Worm (Caenorhabditis elegans) whole organism, young adult: Measurements from ENCODE around the gene sre-40.

ENCODE experiments used
- B0035.1 ChIP-seq: sonication (generic microtip); optimal IDR thresholded peaks from 2 replicates; lab custom pipeline; 2016; ENCODE audit warnings: missing genetic modification characterization, mild to moderate bottlenecking, missing compliant biosample characterization, missing genotype, missing genetic modification reagents
- B0261.1 ChIP-seq: sonication (generic microtip); optimal IDR thresholded peaks from 2 replicates; lab custom pipeline; 2016; ENCODE audit warnings: mild to moderate bottlenecking, missing genetic modification characterization, moderate library complexity, missing compliant biosample characterization
- F23B12.7 ChIP-seq: sonication (generic microtip); optimal IDR thresholded peaks from 2 replicates; lab custom pipeline; 2017; ENCODE audit warnings: missing genetic modification characterization, mild to moderate bottlenecking, missing compliant biosample characterization, antibody characterized with exemption, moderate library complexity; ENCODE audit not compliant: insufficient read depth
- F52B5.7 ChIP-seq: sonication (generic microtip); optimal IDR thresholded peaks from 2 replicates; lab custom pipeline; 2016; ENCODE audit warnings: mild to moderate bottlenecking, missing genetic modification characterization, missing compliant biosample characterization
- F57C9.4 ChIP-seq: sonication (generic microtip); optimal IDR thresholded peaks from 2 replicates; lab custom pipeline; 2017; ENCODE audit warnings: mild to moderate bottlenecking, missing genetic modification characterization, missing compliant biosample characterization
- T07F8.4 ChIP-seq: sonication (generic microtip); optimal IDR thresholded peaks from 2 replicates; lab custom pipeline; 2016; ENCODE audit warnings: mild to moderate bottlenecking, missing genetic modification characterization, moderate library complexity, missing compliant biosample characterization
- aptf-3 ChIP-seq: fragments of 200-800 bp; sonication (Bioruptor generic); IDR thresholded peaks from 2 replicates; pipeline ENCODE4 v1.3.6; 2022; ENCODE audit warnings: missing genetic modification characterization, missing compliant biosample characterization
- atf-7 ChIP-seq: sonication (generic microtip); optimal IDR thresholded peaks from 2 replicates; lab custom pipeline; 2017; ENCODE audit warnings: mild to moderate bottlenecking, missing genetic modification characterization, missing compliant biosample characterization
- bed-2 ChIP-seq: fragments of 200-800 bp; sonication (Bioruptor generic); IDR thresholded peaks from 2 replicates; pipeline ENCODE4 v1.3.6; 2022; ENCODE audit warnings: missing genetic modification reagents, missing genetic modification characterization, missing compliant biosample characterization
- cebp-1 ChIP-seq, 2 experiments: fragments of 200-800 bp in 1 of 2; sonication (Bioruptor generic) in 1 of 2; sonication (generic microtip) in 1 of 2; IDR thresholded peaks in 1 of 2; optimal IDR thresholded peaks in 1 of 2; 2 replicates each; pipeline versions ENCODE4 v1.3.6 to Lab custom; 2017 to 2022; ENCODE audit warnings: missing compliant biosample characterization in 2 of 2, missing genetic modification characterization in 2 of 2, mild to moderate bottlenecking in 1 of 2, missing genetic modification reagents in 1 of 2, moderate library complexity in 1 of 2
- ceh-100 ChIP-seq: fragments of 200-800 bp; sonication (Bioruptor generic); IDR thresholded peaks from 2 replicates; pipeline ENCODE4 v1.3.6; 2022; ENCODE audit warnings: missing genetic modification reagents, missing genetic modification characterization, missing compliant biosample characterization
- ceh-27 ChIP-seq: fragments of 200-800 bp; sonication (Bioruptor generic); optimal IDR thresholded peaks from 2 replicates; lab custom pipeline; 2018; ENCODE audit warnings: mild to moderate bottlenecking, missing genetic modification characterization, moderate library complexity, missing compliant biosample characterization
- ceh-91 ChIP-seq: fragments of 200-800 bp; sonication (Bioruptor generic); IDR thresholded peaks from 2 replicates; pipeline ENCODE4 v1.3.6; 2022; ENCODE audit warnings: missing genetic modification reagents, missing genetic modification characterization, missing compliant biosample characterization
- die-1 ChIP-seq: sonication (generic microtip); optimal IDR thresholded peaks from 2 replicates; lab custom pipeline; 2016; ENCODE audit warnings: missing genotype, mild to moderate bottlenecking, missing genetic modification characterization, missing compliant biosample characterization
- dox-1 ChIP-seq: fragments of 200-800 bp; sonication (Bioruptor generic); IDR thresholded peaks from 2 replicates; pipeline ENCODE4 v1.3.6; 2022; ENCODE audit warnings: missing genetic modification reagents, missing genetic modification characterization, missing compliant biosample characterization
- egl-18 ChIP-seq: fragments of 200-800 bp; sonication (Bioruptor generic); IDR thresholded peaks from 2 replicates; pipeline ENCODE4 v1.3.6; 2022; ENCODE audit warnings: missing genetic modification reagents, missing genetic modification characterization, missing compliant biosample characterization
- egl-44 ChIP-seq: fragments of 200-800 bp; sonication (Bioruptor generic); IDR thresholded peaks from 2 replicates; pipeline ENCODE4 v1.3.6; 2022; ENCODE audit warnings: missing genetic modification reagents, missing genetic modification characterization, missing compliant biosample characterization
- ets-4 ChIP-seq: fragments of 200-800 bp; sonication (Bioruptor generic); optimal IDR thresholded peaks from 2 replicates; lab custom pipeline; 2018; ENCODE audit warnings: mild to moderate bottlenecking, missing genetic modification characterization, missing compliant biosample characterization
- hlh-12 ChIP-seq: sonication (generic microtip); optimal IDR thresholded peaks from 2 replicates; lab custom pipeline; 2016; ENCODE audit warnings: missing genetic modification characterization, missing compliant biosample characterization
- hmg-20 ChIP-seq: fragments of 200-800 bp; sonication (Bioruptor generic); IDR thresholded peaks from 2 replicates; pipeline ENCODE4 v1.3.6; 2022; ENCODE audit warnings: missing genetic modification reagents, missing genetic modification characterization, missing compliant biosample characterization
- hrde-1 ChIP-seq: sonication (generic microtip); optimal IDR thresholded peaks from 2 replicates; lab custom pipeline; 2016; ENCODE audit warnings: missing genetic modification characterization, mild to moderate bottlenecking, missing compliant biosample characterization, moderate library complexity, missing genotype, missing genetic modification reagents, borderline replicate concordance
- let-526 ChIP-seq: fragments of 200-800 bp; sonication (Bioruptor generic); IDR thresholded peaks from 2 replicates; pipeline ENCODE4 v1.3.6; 2022; ENCODE audit warnings: missing genetic modification reagents, missing genetic modification characterization, missing compliant biosample characterization
- let-607 ChIP-seq, 2 experiments: fragments of 200-800 bp in 1 of 2; sonication (Bioruptor generic) in 1 of 2; sonication (generic microtip) in 1 of 2; optimal IDR thresholded peaks; 2 replicates each; lab custom pipeline; 2016 to 2018; ENCODE audit warnings: mild to moderate bottlenecking in 2 of 2, missing compliant biosample characterization in 2 of 2, missing genetic modification characterization in 2 of 2, moderate library complexity in 2 of 2, missing genotype in 1 of 2
- lin-35 ChIP-seq, 3 experiments: fragments of 150-350 bp in 2 of 3; sonication (generic microtip) in 1 of 3; optimal IDR thresholded peaks; 2 replicates each; lab custom pipeline; 2014 to 2018; ENCODE audit warnings: missing biosample characterization in 3 of 3, missing genetic modification characterization in 3 of 3, missing genetic modification reagents in 3 of 3
- lin-54 ChIP-seq: fragments of 200-800 bp; sonication (Bioruptor generic); optimal IDR thresholded peaks from 2 replicates; lab custom pipeline; 2018; ENCODE audit warnings: mild to moderate bottlenecking, missing genetic modification characterization, missing compliant biosample characterization
- lsy-27 ChIP-seq: sonication (generic microtip); optimal IDR thresholded peaks from 2 replicates; lab custom pipeline; 2017; ENCODE audit warnings: missing genetic modification characterization, mild to moderate bottlenecking, missing compliant biosample characterization, antibody characterized with exemption, missing genotype, borderline replicate concordance; ENCODE audit not compliant: insufficient read depth
- madf-10 ChIP-seq: sonication (generic microtip); optimal IDR thresholded peaks from 2 replicates; lab custom pipeline; 2016; ENCODE audit warnings: mild to moderate bottlenecking, missing genetic modification characterization, missing compliant biosample characterization
- madf-8 ChIP-seq: fragments of 200-800 bp; sonication (Bioruptor generic); conservative IDR thresholded peaks from 2 replicates; pipeline ENCODE4 v1.3.6; 2022; ENCODE audit warnings: missing genetic modification reagents, missing genetic modification characterization, missing compliant biosample characterization
- mxl-1 ChIP-seq: sonication (generic microtip); optimal IDR thresholded peaks from 2 replicates; lab custom pipeline; 2016; ENCODE audit warnings: missing genetic modification characterization, missing compliant biosample characterization
- nhr-120 ChIP-seq: fragments of 200-800 bp; sonication (Bioruptor generic); IDR thresholded peaks from 2 replicates; pipeline ENCODE4 v1.3.6; 2022; ENCODE audit warnings: missing genetic modification characterization, missing compliant biosample characterization
- nhr-27 ChIP-seq: fragments of 200-800 bp; sonication (Bioruptor generic); optimal IDR thresholded peaks from 2 replicates; lab custom pipeline; 2018; ENCODE audit warnings: mild to moderate bottlenecking, missing genetic modification characterization, moderate library complexity, missing compliant biosample characterization
- nhr-80 ChIP-seq: sonication (generic microtip); optimal IDR thresholded peaks from 2 replicates; lab custom pipeline; 2016; ENCODE audit warnings: missing genetic modification characterization, missing compliant biosample characterization
- snpc-3.4 ChIP-seq: sonication (generic microtip); optimal IDR thresholded peaks from 2 replicates; lab custom pipeline; 2017; ENCODE audit warnings: missing genetic modification characterization, mild to moderate bottlenecking, missing compliant biosample characterization, antibody characterized with exemption, moderate library complexity, missing genotype, missing genetic modification reagents
- sptf-2 ChIP-seq: fragments of 200-800 bp; sonication (Bioruptor generic); optimal IDR thresholded peaks from 2 replicates; lab custom pipeline; 2018; ENCODE audit warnings: mild to moderate bottlenecking, missing genetic modification characterization, missing compliant biosample characterization
- tlf-1 ChIP-seq: fragments of 200-800 bp; sonication (Bioruptor generic); optimal IDR thresholded peaks from 2 replicates; lab custom pipeline; 2018; ENCODE audit warnings: mild to moderate bottlenecking, missing genetic modification characterization, missing compliant biosample characterization
- unc-130 ChIP-seq: sonication (generic microtip); optimal IDR thresholded peaks from 2 replicates; lab custom pipeline; 2016; ENCODE audit warnings: missing genetic modification reagents, missing genetic modification characterization, missing compliant biosample characterization
- zfh-2 ChIP-seq: fragments of 200-800 bp; sonication (Bioruptor generic); conservative IDR thresholded peaks from 2 replicates; pipeline ENCODE4 v1.3.6; 2022; ENCODE audit warnings: missing genetic modification reagents, missing genetic modification characterization, missing compliant biosample characterization
- ztf-28 ChIP-seq: fragments of 200-800 bp; sonication (Bioruptor generic); IDR thresholded peaks from 2 replicates; pipeline ENCODE4 v1.3.6; 2022; ENCODE audit warnings: missing genetic modification reagents, missing genetic modification characterization, missing compliant biosample characterization
- ztf-3 ChIP-seq: fragments of 200-800 bp; sonication (Bioruptor generic); optimal IDR thresholded peaks from 2 replicates; lab custom pipeline; 2018; ENCODE audit warnings: mild to moderate bottlenecking, missing genetic modification characterization, missing compliant biosample characterization
- ztf-6 ChIP-seq: fragments of 200-800 bp; sonication (Bioruptor generic); IDR thresholded peaks from 2 replicates; pipeline ENCODE4 v1.3.6; 2022; ENCODE audit warnings: missing genetic modification reagents, missing genetic modification characterization, missing compliant biosample characterization

sre-40 gene

DNA sequence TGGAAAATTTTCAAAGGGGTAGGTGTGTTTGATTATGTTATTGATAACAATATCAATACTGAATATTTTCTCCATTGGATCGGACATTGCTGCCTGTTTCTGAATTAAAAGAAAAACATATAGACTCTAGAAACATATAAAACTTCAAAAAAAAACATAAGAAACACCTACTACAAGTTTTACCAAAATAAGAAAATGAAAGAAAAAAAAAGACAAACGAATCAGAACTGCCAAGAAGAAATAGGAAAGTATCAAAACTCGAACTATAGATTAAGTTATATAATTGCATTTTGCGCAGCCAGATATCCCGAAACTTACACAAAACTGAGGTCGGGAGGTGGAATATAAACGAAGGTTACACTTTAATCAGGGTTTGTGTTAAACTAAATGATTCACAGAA, 18.2 kb downstream of the sre-40 start, which contains the start of gene T05A7.11:
Gene T05A7.11, minus strand, starts transcription at position 101 of the 400 bp plus-strand sequence.
- TF ChIP-seq sptf-2 (GFP tag; lab: Kevin White, UChicago) = no peak
- TF ChIP-seq hrde-1 (tag; lab: Kevin White, UChicago) = no peak
- no peak for TF ChIP-seq F52B5.7 (tag; lab: Kevin White, UChicago)
- no peak for TF ChIP-seq ztf-3 (GFP tag; lab: Kevin White, UChicago)
- no peak for TF ChIP-seq F23B12.7 (tag; lab: Kevin White, UChicago)
- TF ChIP-seq cebp-1 (GFP tag; IDR thresholded peaks at IDR 0.05; lab: Robert Waterston, UW) = no peak
- TF ChIP-seq cebp-1 (tag; optimal IDR thresholded peaks at IDR 0.05; lab: Kevin White, UChicago) = no peak
- no peak for TF ChIP-seq F57C9.4 (tag; lab: Kevin White, UChicago)
- TF ChIP-seq lsy-27 (tag; lab: Kevin White, UChicago) = no peak
- no peak for TF ChIP-seq egl-44 (GFP tag; lab: Robert Waterston, UW)
- TF ChIP-seq let-526 (GFP tag; lab: Robert Waterston, UW) = no peak
- no peak for TF ChIP-seq nhr-80 (tag; lab: Kevin White, UChicago)
- no peak for TF ChIP-seq lin-54 (GFP tag; lab: Kevin White, UChicago)
- no peak for TF ChIP-seq lin-35 (GFP tag; optimal IDR thresholded peaks at IDR 0.05; lab: Kevin White, UChicago)
- no peak for TF ChIP-seq dox-1
- no peak for TF ChIP-seq B0261.1 (tag; lab: Kevin White, UChicago)
- TF ChIP-seq ceh-100 (GFP tag; lab: Robert Waterston, UW) = no peak
- TF ChIP-seq unc-130 (GFP tag; lab: Kevin White, UChicago) = no peak
- no peak for TF ChIP-seq ceh-91 (GFP tag; lab: Robert Waterston, UW)
- no peak for TF ChIP-seq ztf-28 (GFP tag; lab: Robert Waterston, UW)
- TF ChIP-seq tlf-1 (GFP tag; lab: Kevin White, UChicago) = no peak

ce11 chrII:4663186-4663585, 20.4 kb downstream of the sre-40 start, which contains the start of gene T05A7.12:
Gene T05A7.12, minus strand, starts transcription at chrII:4663286.
- TF ChIP-seq ets-4 (GFP tag; lab: Kevin White, UChicago) (no peak), madf-8 (GFP tag; lab: Robert Waterston, UW) (no peak), egl-18 (GFP tag; lab: Robert Waterston, UW) (no peak), die-1 (tag; lab: Kevin White, UChicago) (no peak)
- TF ChIP-seq, all 124 proteins: peak for 0

- TF ChIP-seq nhr-120 (GFP tag; lab: Robert Waterston, UW) = no peak
- no peak for TF ChIP-seq B0035.1 (tag; lab: Kevin White, UChicago)
- no peak for TF ChIP-seq madf-8 (GFP tag; lab: Robert Waterston, UW)
- no peak for TF ChIP-seq snpc-3.4
- TF ChIP-seq zfh-2 (GFP tag; lab: Robert Waterston, UW) = no peak
- no peak for TF ChIP-seq B0261.1 (tag; lab: Kevin White, UChicago)
- TF ChIP-seq nhr-27 = no peak
Observed at ce11 chrII:4661278-4661677, 22.3 kb downstream of the sre-40 start, which contains the start of gene T05A7.13. Gene T05A7.13, minus strand, starts transcription at chrII:4661378.

ce11 chrII:4658245-4658644, 25.3 kb downstream of the sre-40 start:
- TF ChIP-seq ztf-6 (no peak), aptf-3 (GFP tag; lab: Robert Waterston, UW) (no peak), T07F8.4 (tag; lab: Kevin White, UChicago) (no peak), bed-2 (GFP tag; lab: Robert Waterston, UW) (no peak), lin-35 (GFP tag; optimal IDR thresholded peaks at IDR 0.05; lab: Kevin White, UChicago) (no peak), mxl-1 (tag; lab: Kevin White, UChicago) (no peak), F23B12.7 (tag; lab: Kevin White, UChicago) (no peak), let-607 (tag; optimal IDR thresholded peaks at IDR 0.05; lab: Kevin White, UChicago) (no peak), hlh-12 (tag; lab: Kevin White, UChicago) (no peak), atf-7 (no peak), madf-10 (no peak), hmg-20 (GFP tag; lab: Robert Waterston, UW) (no peak), dox-1 (no peak), ceh-27 (GFP tag; lab: Kevin White, UChicago) (no peak)
- TF ChIP-seq, all 124 proteins: peak for 0
